Worm (Caenorhabditis elegans): ENCODE results near the gene C54E10.3.
"Not testable (repeated sequence)": the region's sequence is repeated elsewhere in the genome, so short reads cannot be mapped to it uniquely, and the experiment has no call there.

C54E10.3 gene

DNA sequence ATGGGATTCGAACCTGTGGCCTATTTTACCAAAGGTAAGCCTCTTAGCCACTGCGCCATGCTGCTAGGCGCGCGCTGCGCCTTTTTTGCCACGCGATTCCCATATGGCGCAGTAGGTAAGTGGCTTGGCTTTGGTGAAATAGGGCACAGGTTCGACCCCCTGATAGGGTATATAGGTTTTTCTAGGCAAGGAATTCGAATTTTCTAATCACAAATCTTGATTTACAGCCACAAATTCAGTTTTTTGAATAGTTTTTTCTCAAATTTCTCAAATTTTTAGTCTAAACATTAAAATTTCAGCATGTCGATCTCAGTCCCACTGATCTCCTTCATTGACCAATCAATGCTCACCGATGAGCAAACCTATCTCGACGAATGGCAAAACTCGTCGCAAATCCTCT lies at the start of gene C54E10.3:
TSS of gene C54E10.3 (plus strand) at position 301 of the 400 bp plus-strand sequence.
- TF ChIP-seq W03F9.2 (tag; optimal IDR thresholded peaks at IDR 0.05) (no peak), him-1 (tag; optimal IDR thresholded peaks at IDR 0.05) (no peak), dao-5 (tag; optimal IDR thresholded peaks at IDR 0.05) (no peak)

DNA sequence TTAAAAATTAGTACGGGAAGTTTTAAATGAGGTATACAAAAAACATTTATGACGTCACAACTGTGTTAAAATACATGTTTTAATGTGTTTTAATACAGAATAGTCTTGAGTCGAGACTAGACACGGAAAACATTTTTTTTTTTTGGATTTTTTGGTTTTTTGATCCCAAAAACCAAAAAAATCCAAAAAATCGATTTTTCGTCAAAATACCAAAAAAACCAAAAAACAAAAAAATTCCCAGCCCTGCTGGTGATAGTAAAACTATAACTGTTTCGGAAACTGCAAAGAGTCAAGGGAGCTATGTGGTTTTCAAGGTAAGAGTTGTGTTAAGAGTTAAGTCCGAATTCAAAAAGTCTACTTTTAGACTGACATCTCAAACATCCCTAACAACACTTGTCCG lies 49.7 kb upstream of the C54E10.3 start, which contains the start of gene F11D11.4:
TSS of gene F11D11.4 (plus strand) at position 301 of the 400 bp plus-strand sequence.
- no peak for TF ChIP-seq him-1 (tag; optimal IDR thresholded peaks at IDR 0.05)
- no peak for TF ChIP-seq W03F9.2 (tag; optimal IDR thresholded peaks at IDR 0.05)
- TF ChIP-seq dao-5 (tag; optimal IDR thresholded peaks at IDR 0.05) = no peak

DNA sequence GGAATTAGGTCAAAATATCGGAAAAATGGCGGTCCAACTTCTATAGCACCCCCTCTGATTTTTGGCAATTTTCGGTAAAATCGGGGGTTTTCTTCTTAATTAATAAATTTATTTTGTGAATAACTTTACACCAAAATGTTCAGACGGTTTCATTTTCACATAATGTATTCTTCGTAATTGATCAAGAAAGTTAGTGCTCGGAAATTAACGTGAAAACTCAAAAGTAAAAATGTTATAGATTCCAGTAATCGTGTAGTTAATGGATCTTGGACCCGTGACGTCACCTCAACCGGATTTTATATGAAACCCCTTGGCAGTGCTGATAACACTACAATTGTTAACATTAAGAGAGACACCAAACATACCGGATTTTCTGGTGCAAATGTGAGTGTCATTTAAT lies 48.8 kb upstream of the C54E10.3 start, which contains the start of gene F11D11.22:
TSS of gene F11D11.22 (plus strand) at position 301 of the 400 bp plus-strand sequence.
- TF ChIP-seq him-1, W03F9.2, dao-5 (tag; optimal IDR thresholded peaks at IDR 0.05): not testable (repeated sequence)

DNA sequence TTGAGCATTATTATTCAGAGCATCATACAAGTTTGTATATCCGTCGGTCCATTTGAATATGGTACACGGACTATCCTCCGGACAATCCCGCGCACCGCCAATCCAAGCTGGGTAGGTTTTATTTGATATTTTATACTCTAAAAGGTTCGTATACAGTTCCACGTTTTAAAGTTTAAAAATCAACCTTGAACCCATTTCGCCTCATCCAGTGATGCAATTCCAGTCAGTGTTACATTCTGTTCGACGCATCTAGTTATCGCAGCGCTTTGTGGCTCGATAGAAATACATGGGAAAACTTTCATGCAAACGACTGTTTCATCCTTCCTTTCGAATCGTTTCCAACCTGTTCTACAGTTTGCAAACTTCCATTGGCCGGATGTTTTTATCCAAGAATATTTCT lies 40.9 kb upstream of the C54E10.3 start:
- TF ChIP-seq him-1 (tag; optimal IDR thresholded peaks at IDR 0.05) (no peak), dao-5 (tag; optimal IDR thresholded peaks at IDR 0.05) (no peak), W03F9.2 (tag; optimal IDR thresholded peaks at IDR 0.05) (no peak)

DNA sequence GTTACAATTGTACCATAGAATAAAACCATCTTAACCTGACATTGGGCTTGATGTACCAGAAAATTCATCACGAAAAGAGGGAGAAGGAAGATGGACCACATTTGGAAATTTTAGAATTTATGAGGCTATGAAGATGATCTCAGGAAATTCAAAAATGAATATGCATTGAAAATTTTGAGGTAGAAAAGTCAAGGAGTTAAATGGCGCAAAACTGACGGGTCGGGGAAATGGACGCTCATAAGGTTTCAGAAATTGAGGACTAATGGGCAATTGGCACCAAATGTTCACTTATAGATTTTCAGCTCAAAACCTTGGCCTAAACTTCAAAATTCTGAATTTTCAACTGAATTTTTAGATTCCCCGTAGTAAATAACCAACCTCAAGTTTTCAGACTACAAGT lies 40.2 kb upstream of the C54E10.3 start, which contains the start of gene clec-255:
TSS of gene clec-255 (minus strand) at position 101 of the 400 bp plus-strand sequence.
- no peak for TF ChIP-seq dao-5 (tag; optimal IDR thresholded peaks at IDR 0.05)

DNA sequence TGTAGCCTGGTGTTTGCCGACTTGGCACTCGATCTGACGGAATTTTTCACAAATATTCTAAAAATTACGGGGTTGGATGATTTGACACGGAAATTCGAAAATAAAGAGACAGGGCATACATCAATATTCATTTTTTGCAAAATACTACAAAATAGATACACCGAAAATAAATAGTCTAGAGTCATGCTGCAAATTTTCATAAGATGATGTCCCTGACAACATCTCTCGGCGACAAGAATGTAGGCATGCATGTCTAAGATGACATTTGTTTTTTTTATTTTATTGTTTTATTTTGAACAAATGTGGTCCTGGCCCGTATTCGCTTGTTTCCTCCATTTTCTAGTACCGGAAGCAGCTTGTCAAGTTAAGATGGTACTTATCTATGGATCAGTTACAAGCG lies 39.4 kb upstream of the C54E10.3 start, which contains the start of gene clec-256:
TSS of gene clec-256 (plus strand) at position 301 of the 400 bp plus-strand sequence.
- TF ChIP-seq him-1 (tag; optimal IDR thresholded peaks at IDR 0.05) (no peak), W03F9.2 (tag; optimal IDR thresholded peaks at IDR 0.05) (no peak), dao-5 (tag; optimal IDR thresholded peaks at IDR 0.05) (no peak)

DNA sequence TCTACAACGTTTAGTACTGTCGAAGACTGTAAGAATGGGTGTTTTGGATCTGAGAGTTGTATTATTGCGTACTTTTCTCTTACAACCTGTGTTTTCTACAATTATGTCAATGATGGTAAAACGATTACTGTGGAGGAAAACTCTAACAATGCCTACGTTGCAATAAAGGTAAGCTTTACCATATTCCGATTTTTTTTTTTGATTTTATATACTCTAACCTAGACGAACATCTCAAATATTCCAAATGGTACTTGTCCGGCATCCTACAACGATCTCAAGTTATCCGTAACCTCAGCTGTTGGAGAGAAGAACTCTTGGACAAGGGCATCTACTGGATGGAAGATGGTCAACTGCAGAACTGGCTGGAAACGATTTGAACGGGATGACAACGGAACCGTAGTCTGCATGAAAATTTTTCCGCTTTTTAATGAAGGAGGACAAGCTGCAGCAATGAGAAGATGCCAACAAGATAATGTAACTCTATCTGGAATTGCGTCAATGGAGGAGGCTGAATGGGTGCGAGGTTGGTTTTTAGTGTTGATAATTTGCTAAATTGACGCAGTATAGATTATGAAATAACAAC lies 38.9 kb upstream of the C54E10.3 start:
- TF ChIP-seq him-1 (tag; optimal IDR thresholded peaks at IDR 0.05) (no peak), dao-5 (tag; optimal IDR thresholded peaks at IDR 0.05) (no peak), W03F9.2 (tag; optimal IDR thresholded peaks at IDR 0.05) (no peak)

DNA sequence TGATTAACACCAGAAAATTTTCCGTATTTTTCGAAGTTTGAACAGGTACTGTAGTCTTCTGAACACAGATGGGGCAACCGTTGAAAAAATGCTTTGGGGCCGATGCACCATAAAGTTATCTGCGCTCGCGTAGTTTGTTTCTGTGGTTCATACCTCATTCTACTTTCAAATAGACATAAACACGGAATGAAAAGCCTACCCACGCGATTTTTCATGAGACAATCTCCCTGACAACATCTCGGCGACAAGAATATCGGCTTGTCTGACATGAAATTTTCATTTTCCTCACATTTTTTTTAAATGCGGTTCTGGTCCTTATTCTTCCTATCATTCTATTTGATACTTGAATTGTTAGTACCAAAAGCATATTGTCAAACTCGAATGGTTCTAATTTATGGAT lies 38.0 kb upstream of the C54E10.3 start, which contains the start of gene clec-257:
TSS of gene clec-257 (plus strand) at position 301 of the 400 bp plus-strand sequence.
- no peak for TF ChIP-seq W03F9.2 (tag; optimal IDR thresholded peaks at IDR 0.05)
- TF ChIP-seq him-1 (tag; optimal IDR thresholded peaks at IDR 0.05) = no peak
- no peak for TF ChIP-seq dao-5 (tag; optimal IDR thresholded peaks at IDR 0.05)

DNA sequence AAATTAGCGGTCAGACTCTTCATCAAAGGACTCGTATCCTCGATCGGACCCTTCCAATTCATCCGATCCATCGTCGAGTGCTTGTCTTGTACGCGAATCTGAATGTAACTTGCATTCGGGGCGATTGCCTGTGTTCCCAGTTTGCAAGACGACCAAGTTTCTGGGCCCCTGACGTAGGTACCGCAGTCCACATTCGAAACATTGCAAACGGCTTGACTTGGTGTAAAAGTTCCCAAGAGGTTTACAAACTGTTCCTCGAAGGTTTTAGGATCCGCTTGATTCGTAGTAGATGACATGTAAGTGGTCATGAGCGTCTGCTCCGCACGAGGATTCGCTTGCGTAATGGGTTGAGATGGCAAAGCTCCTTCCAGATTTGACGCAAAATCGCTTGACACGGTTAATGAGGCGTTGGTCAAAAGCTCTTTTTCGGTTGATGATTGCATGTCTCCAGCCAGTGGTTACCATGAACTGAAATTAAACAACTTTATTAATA lies 34.5 kb upstream of the C54E10.3 start, which contains the start of gene Y17D7B.4:
TSS of gene Y17D7B.4 (minus strand) at position 443 of the 493 bp plus-strand sequence.
- TF ChIP-seq W03F9.2 (tag; optimal IDR thresholded peaks at IDR 0.05) (no peak), dao-5 (tag; optimal IDR thresholded peaks at IDR 0.05) (no peak), him-1 (tag; optimal IDR thresholded peaks at IDR 0.05) (no peak)

DNA sequence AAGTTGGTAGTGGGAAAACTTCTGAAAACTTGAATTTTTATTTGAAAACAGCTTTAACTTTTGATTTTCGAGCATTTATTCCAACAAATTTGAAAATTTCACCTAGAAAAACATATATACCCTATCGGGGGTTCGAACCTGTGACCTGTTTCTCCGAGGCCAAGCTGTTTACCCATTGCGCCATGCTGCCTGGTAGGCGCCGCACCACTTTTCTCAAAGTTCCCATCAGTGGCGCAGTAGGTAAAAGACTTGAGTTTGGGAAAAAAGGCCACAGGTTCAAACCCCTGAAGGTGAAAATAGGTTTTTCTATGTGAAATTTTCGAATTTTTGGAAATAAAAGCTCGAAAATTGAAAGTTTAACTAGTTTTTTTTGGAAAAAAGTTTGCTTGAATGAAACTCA lies 30.2 kb upstream of the C54E10.3 start:
- no peak for TF ChIP-seq dao-5 (tag; optimal IDR thresholded peaks at IDR 0.05)
- TF ChIP-seq him-1 (tag; optimal IDR thresholded peaks at IDR 0.05) = no peak
- no peak for TF ChIP-seq W03F9.2 (tag; optimal IDR thresholded peaks at IDR 0.05)

DNA sequence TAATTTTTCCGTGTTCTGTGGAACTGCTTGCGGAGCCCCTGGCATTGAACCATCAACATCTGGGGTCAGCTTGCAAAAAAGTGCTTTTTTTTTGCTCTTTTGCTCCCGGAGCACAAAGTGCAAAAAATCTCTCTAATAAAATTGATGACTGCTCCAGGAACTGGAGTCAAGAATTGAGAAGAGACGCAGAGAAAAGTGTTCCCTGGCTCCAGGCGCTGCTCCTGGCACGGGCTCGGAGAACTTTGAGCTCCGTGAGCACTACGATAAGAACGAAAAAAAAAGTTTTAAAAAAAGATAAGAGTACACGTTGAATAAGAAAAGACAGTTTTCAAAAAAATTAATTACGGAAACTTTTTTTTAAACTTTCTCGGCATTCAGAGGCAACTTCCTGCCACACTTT lies 28.1 kb upstream of the C54E10.3 start:
- TF ChIP-seq him-1 (tag; optimal IDR thresholded peaks at IDR 0.05) (no peak), W03F9.2 (tag; optimal IDR thresholded peaks at IDR 0.05) (no peak), dao-5 (tag; optimal IDR thresholded peaks at IDR 0.05) (no peak)

DNA sequence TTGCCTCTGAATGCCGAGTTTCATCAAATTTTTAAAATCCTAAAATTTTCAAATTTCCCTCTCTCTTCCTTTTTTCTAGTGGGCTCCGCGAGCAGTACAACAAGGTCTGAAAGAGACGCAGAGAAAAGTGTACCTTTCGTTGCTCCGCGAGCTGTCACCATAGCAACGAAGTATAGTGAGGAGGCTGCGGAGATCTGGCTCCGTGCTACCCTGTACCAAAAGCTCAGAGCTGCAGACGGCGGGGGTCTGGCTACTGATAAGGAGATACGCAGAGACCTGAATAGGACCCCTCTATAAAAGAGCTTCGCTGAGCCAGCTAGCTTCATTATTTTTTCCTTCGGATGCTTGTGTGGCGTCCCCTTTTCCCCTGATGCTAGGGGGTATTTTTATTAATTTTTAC lies 27.3 kb upstream of the C54E10.3 start, which contains the start of gene Y17D7B.10:
TSS of gene Y17D7B.10 (plus strand) at position 243 of the 400 bp plus-strand sequence.
- TF ChIP-seq him-1 (tag; optimal IDR thresholded peaks at IDR 0.05) (no peak), W03F9.2 (tag; optimal IDR thresholded peaks at IDR 0.05) (no peak), dao-5 (tag; optimal IDR thresholded peaks at IDR 0.05) (no peak)

DNA sequence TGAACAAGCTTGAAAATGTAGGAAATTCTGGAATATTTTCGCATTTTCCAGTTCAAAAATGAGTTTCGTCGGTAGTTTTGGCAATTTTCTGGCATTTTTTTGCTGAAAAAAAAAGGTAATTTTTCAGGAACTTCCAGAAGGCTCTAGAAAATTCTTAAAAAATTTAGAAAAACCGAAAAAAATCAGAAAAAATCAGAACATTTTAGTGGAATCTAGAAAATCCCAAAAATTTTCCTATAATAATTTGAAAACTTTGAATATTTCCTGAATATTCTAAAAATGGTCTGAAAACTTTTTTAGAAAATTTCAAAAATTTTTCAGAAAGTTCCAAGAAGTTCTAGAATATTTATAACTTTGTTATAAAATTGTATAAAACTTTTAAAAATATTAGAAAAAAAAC lies 24.1 kb upstream of the C54E10.3 start, which contains the start of gene Y17D7B.3:
TSS of gene Y17D7B.3 (minus strand) at position 101 of the 400 bp plus-strand sequence.
- TF ChIP-seq dao-5 (tag; optimal IDR thresholded peaks at IDR 0.05) (no peak), W03F9.2 (tag; optimal IDR thresholded peaks at IDR 0.05) (no peak), him-1 (tag; optimal IDR thresholded peaks at IDR 0.05) (no peak)

DNA sequence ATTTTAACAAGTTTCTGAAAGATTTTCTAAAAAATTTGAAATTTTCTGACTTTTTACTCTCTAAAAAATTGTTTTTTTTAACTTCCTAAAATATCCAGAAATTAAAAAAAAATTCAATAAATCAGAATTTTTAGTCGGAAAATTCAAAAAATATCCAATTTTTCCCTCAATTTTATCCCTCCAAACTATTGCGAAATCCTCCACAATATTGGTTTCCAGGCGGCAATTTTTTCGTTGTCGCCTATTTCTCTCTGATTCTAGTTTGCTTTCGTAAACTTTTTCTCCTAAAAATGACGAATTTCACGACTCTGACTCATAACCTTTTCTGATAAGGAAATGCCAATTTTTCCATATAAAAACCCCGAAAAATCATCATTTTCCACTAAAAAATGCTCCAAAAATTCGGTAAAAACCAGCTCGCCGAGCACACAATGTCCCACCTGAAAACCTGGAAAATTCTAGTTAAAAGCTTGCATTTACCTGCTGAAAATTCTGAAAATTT lies 23.3 kb upstream of the C54E10.3 start, which contains the start of gene Y17D7B.2:
TSS of gene Y17D7B.2 (plus strand) at position 323 of the 502 bp plus-strand sequence.
- TF ChIP-seq dao-5 (tag; optimal IDR thresholded peaks at IDR 0.05) = no peak
- TF ChIP-seq him-1 (tag; optimal IDR thresholded peaks at IDR 0.05) = no peak
- no peak for TF ChIP-seq W03F9.2 (tag; optimal IDR thresholded peaks at IDR 0.05)
